Fruit fly (Drosophila melanogaster) whole organism, prepupa: Measurements from ENCODE around the gene EndoU.

Source experiments
- Blimp-1 ChIP-seq: fragments of 200-800 bp; sonication (Bioruptor generic); optimal IDR thresholded peaks from 3 replicates; lab custom pipeline; 2017; ENCODE audit warnings: missing biosample characterization, missing genetic modification characterization, mild to moderate bottlenecking, moderate library complexity, missing genetic modification reagents
- CG10631 ChIP-seq: fragments of 200-800 bp; sonication (Bioruptor generic); optimal IDR thresholded peaks from 2 replicates; lab custom pipeline; 2016; ENCODE audit warnings: missing biosample characterization, missing genetic modification characterization
- CG10669 ChIP-seq: fragments of 200-800 bp; sonication (Bioruptor generic); optimal IDR thresholded peaks from 3 replicates; lab custom pipeline; 2018; ENCODE audit warnings: missing biosample characterization, mild to moderate bottlenecking, missing genetic modification characterization, moderate library complexity
- CG11294 ChIP-seq: fragments of 200-800 bp; sonication (Bioruptor generic); IDR thresholded peaks from 2 replicates; pipeline ENCODE4 v1.3.6; 2022; ENCODE audit warnings: missing biosample characterization, missing genetic modification characterization
- CG11762 ChIP-seq: fragments of 200-800 bp; sonication (Bioruptor generic); optimal IDR thresholded peaks from 3 replicates; lab custom pipeline; 2016; ENCODE audit warnings: missing biosample characterization, missing genetic modification characterization; ENCODE audit not compliant: insufficient read depth
- CG15336 ChIP-seq: fragments of 200-800 bp; sonication (Bioruptor generic); IDR thresholded peaks from 2 replicates; pipeline ENCODE4 v1.3.6; 2022; ENCODE audit warnings: missing biosample characterization, missing genetic modification characterization
- CG1621 ChIP-seq: fragments of 200-800 bp; sonication (Bioruptor generic); optimal IDR thresholded peaks from 3 replicates; lab custom pipeline; 2018; ENCODE audit warnings: missing biosample characterization, mild to moderate bottlenecking, missing genetic modification characterization
- CG16779 ChIP-seq: fragments of 200-800 bp; sonication (Bioruptor generic); optimal IDR thresholded peaks from 3 replicates; lab custom pipeline; 2017; ENCODE audit warnings: missing biosample characterization, mild to moderate bottlenecking, missing genetic modification characterization
- CG3032 ChIP-seq: fragments of 200-800 bp; optimal IDR thresholded peaks from 2 replicates; lab custom pipeline; 2019; ENCODE audit warnings: missing biosample characterization, mild to moderate bottlenecking, missing genetic modification characterization, moderate library complexity
- CG31627 ChIP-seq: fragments of 200-800 bp; sonication (Bioruptor generic); optimal IDR thresholded peaks from 3 replicates; lab custom pipeline; 2016; ENCODE audit warnings: missing biosample characterization, missing genetic modification characterization
- CG32006 ChIP-seq: fragments of 200-800 bp; sonication (Bioruptor generic); optimal IDR thresholded peaks from 3 replicates; lab custom pipeline; 2017; ENCODE audit warnings: missing biosample characterization, mild to moderate bottlenecking, missing genetic modification characterization
- CG6163 ChIP-seq: fragments of 200-800 bp; sonication (Bioruptor generic); IDR thresholded peaks from 3 replicates; pipeline ENCODE4 v1.3.6; 2022; ENCODE audit warnings: missing biosample characterization, missing genetic modification characterization
- CG6276 ChIP-seq: fragments of 200-800 bp; sonication (Bioruptor generic); optimal IDR thresholded peaks from 2 replicates; lab custom pipeline; 2017; ENCODE audit warnings: missing biosample characterization, mild to moderate bottlenecking, missing genetic modification characterization
- CG6792 ChIP-seq: fragments of 200-800 bp; sonication (Bioruptor generic); optimal IDR thresholded peaks from 3 replicates; lab custom pipeline; 2016; ENCODE audit warnings: missing biosample characterization, missing genetic modification characterization
- CG6808 ChIP-seq: fragments of 200-800 bp; sonication (Bioruptor generic); optimal IDR thresholded peaks from 3 replicates; lab custom pipeline; 2017; ENCODE audit warnings: missing biosample characterization, missing genetic modification characterization, mild to moderate bottlenecking, moderate library complexity, missing genetic modification reagents
- CG6854 ChIP-seq: fragments of 200-800 bp; sonication (Bioruptor generic); optimal IDR thresholded peaks from 2 replicates; lab custom pipeline; 2017; ENCODE audit warnings: missing biosample characterization, mild to moderate bottlenecking, missing genetic modification characterization
- CG7368 ChIP-seq: fragments of 200-800 bp; sonication (Bioruptor generic); optimal IDR thresholded peaks from 3 replicates; lab custom pipeline; 2016; ENCODE audit warnings: missing biosample characterization, missing genetic modification characterization
- CG8319 ChIP-seq: fragments of 200-800 bp; sonication (Bioruptor generic); optimal IDR thresholded peaks from 3 replicates; lab custom pipeline; 2016; ENCODE audit warnings: missing biosample characterization, missing genetic modification characterization
- CG8632 ChIP-seq: fragments of 200-800 bp; sonication (Bioruptor generic); optimal IDR thresholded peaks from 3 replicates; lab custom pipeline; 2016; ENCODE audit warnings: missing biosample characterization, missing genetic modification characterization
- CG9139 ChIP-seq: fragments of 200-800 bp; sonication (Bioruptor generic); optimal IDR thresholded peaks from 3 replicates; lab custom pipeline; 2017; ENCODE audit warnings: missing biosample characterization, mild to moderate bottlenecking, missing genetic modification characterization
- Eip75B ChIP-seq: fragments of 200-800 bp; sonication (Bioruptor generic); optimal IDR thresholded peaks from 3 replicates; lab custom pipeline; 2016; ENCODE audit warnings: missing biosample characterization, missing genetic modification characterization
- Eip78C ChIP-seq: fragments of 200-800 bp; sonication (Bioruptor generic); peaks from one replicate; lab custom pipeline; 2016; ENCODE audit warnings: missing biosample characterization, missing genetic modification characterization
- Eip93F ChIP-seq: fragments of 200-800 bp; sonication (Bioruptor generic); optimal IDR thresholded peaks from 2 replicates; lab custom pipeline; 2016; ENCODE audit warnings: missing biosample characterization, mild to moderate bottlenecking, missing genetic modification characterization
- Ets21C ChIP-seq: fragments of 200-800 bp; sonication (Bioruptor generic); optimal IDR thresholded peaks from 3 replicates; lab custom pipeline; 2016; ENCODE audit warnings: missing biosample characterization, missing genetic modification characterization
- Ets96B ChIP-seq: fragments of 200-800 bp; optimal IDR thresholded peaks from 2 replicates; lab custom pipeline; 2019; ENCODE audit warnings: missing biosample characterization, mild to moderate bottlenecking, missing genetic modification characterization, moderate library complexity
- Gug ChIP-seq: fragments of 200-800 bp; sonication (Bioruptor generic); IDR thresholded peaks from 2 replicates; pipeline ENCODE4 v1.3.6; 2022; ENCODE audit warnings: missing biosample characterization, missing genetic modification characterization
- Hr38 ChIP-seq: sonication (Bioruptor generic); optimal IDR thresholded peaks from 2 replicates; lab custom pipeline; 2016; ENCODE audit warnings: missing biosample characterization, missing genetic modification characterization
- Hr39 ChIP-seq: fragments of 200-800 bp; sonication (Bioruptor generic); optimal IDR thresholded peaks from 2 replicates; lab custom pipeline; 2016; ENCODE audit warnings: missing biosample characterization, missing genetic modification characterization
- Hr4 ChIP-seq: fragments of 200-800 bp; sonication (Bioruptor generic); optimal IDR thresholded peaks from 3 replicates; lab custom pipeline; 2016; ENCODE audit warnings: missing biosample characterization, missing genetic modification characterization
- Lpt ChIP-seq: fragments of 200-800 bp; sonication (Bioruptor generic); optimal IDR thresholded peaks from 3 replicates; lab custom pipeline; 2016; ENCODE audit warnings: missing biosample characterization, missing genetic modification characterization
- Met ChIP-seq: fragments of 200-800 bp; sonication (Bioruptor generic); optimal IDR thresholded peaks from 3 replicates; lab custom pipeline; 2016; ENCODE audit warnings: missing biosample characterization, missing genetic modification characterization
- OdsH ChIP-seq: fragments of 200-800 bp; sonication (Bioruptor generic); optimal IDR thresholded peaks from 3 replicates; lab custom pipeline; 2016; ENCODE audit warnings: missing biosample characterization, missing genetic modification characterization
- Smox ChIP-seq: fragments of 200-800 bp; sonication (Bioruptor generic); optimal IDR thresholded peaks from 3 replicates; lab custom pipeline; 2016; ENCODE audit warnings: missing biosample characterization, missing genetic modification characterization
- Sox102F ChIP-seq: fragments of 200-800 bp; sonication (Bioruptor generic); optimal IDR thresholded peaks from 2 replicates; lab custom pipeline; 2016; ENCODE audit warnings: missing biosample characterization, mild to moderate bottlenecking, missing genetic modification characterization
- Sox14 ChIP-seq: fragments of 200-800 bp; sonication (Bioruptor generic); optimal IDR thresholded peaks from 3 replicates; lab custom pipeline; 2016; ENCODE audit warnings: missing biosample characterization, missing genetic modification characterization
- Sox15 ChIP-seq: fragments of 200-800 bp; sonication (Bioruptor generic); optimal IDR thresholded peaks from 3 replicates; lab custom pipeline; 2016; ENCODE audit warnings: missing biosample characterization, missing genetic modification characterization
- achi ChIP-seq: fragments of 200-800 bp; sonication (Bioruptor generic); optimal IDR thresholded peaks from 3 replicates; lab custom pipeline; 2016; ENCODE audit warnings: missing biosample characterization, missing genetic modification characterization
- acj6 ChIP-seq: fragments of 200-800 bp; sonication (Bioruptor generic); optimal IDR thresholded peaks from 3 replicates; lab custom pipeline; 2016; ENCODE audit warnings: missing biosample characterization, missing genetic modification characterization
- cyc ChIP-seq: fragments of 200-800 bp; sonication (Bioruptor generic); optimal IDR thresholded peaks from 3 replicates; lab custom pipeline; 2016; ENCODE audit warnings: missing biosample characterization, missing genetic modification characterization
- dac ChIP-seq: fragments of 200-800 bp; sonication (Bioruptor generic); optimal IDR thresholded peaks from 2 replicates; lab custom pipeline; 2017; ENCODE audit warnings: missing biosample characterization, mild to moderate bottlenecking, missing genetic modification characterization
- dsx ChIP-seq: fragments of 200-800 bp; optimal IDR thresholded peaks from 3 replicates; lab custom pipeline; 2019; ENCODE audit warnings: missing biosample characterization, mild to moderate bottlenecking, missing genetic modification characterization, moderate library complexity; ENCODE audit not compliant: poor library complexity, severe bottlenecking
- esn ChIP-seq: fragments of 200-800 bp; sonication (Bioruptor generic); optimal IDR thresholded peaks from 2 replicates; lab custom pipeline; 2016; ENCODE audit warnings: missing biosample characterization, mild to moderate bottlenecking, missing genetic modification characterization, moderate library complexity
- fkh ChIP-seq: fragments of 200-800 bp; sonication (Bioruptor generic); optimal IDR thresholded peaks from 3 replicates; lab custom pipeline; 2017; ENCODE audit warnings: missing biosample characterization, mild to moderate bottlenecking, missing genetic modification characterization, moderate library complexity
- lz ChIP-seq: fragments of 200-800 bp; sonication (Bioruptor generic); optimal IDR thresholded peaks from 3 replicates; lab custom pipeline; 2016; ENCODE audit warnings: missing biosample characterization, missing genetic modification characterization
- net ChIP-seq: fragments of 200-800 bp; sonication (Bioruptor generic); optimal IDR thresholded peaks from 3 replicates; lab custom pipeline; 2016; ENCODE audit warnings: missing biosample characterization, missing genetic modification characterization
- pdm3 ChIP-seq: fragments of 200-800 bp; sonication (Bioruptor generic); optimal IDR thresholded peaks from 3 replicates; lab custom pipeline; 2016; ENCODE audit warnings: missing biosample characterization, missing genetic modification characterization
- salr ChIP-seq, 2 experiments: fragments of 200-800 bp; sonication (Bioruptor generic); optimal IDR thresholded peaks; 3 replicates each; lab custom pipeline; 2016 to 2018; ENCODE audit warnings: missing biosample characterization in 2 of 2, missing genetic modification characterization in 2 of 2, mild to moderate bottlenecking in 1 of 2
- spab ChIP-seq: fragments of 200-800 bp; sonication (Bioruptor generic); optimal IDR thresholded peaks from 2 replicates; lab custom pipeline; 2017; ENCODE audit warnings: missing biosample characterization, mild to moderate bottlenecking, missing genetic modification characterization, missing genetic modification reagents
- ss ChIP-seq, 2 experiments: fragments of 200-800 bp; sonication (Bioruptor generic); optimal IDR thresholded peaks; 2 replicates in 1 of 2; 3 replicates in 1 of 2; lab custom pipeline; 2017 to 2018; ENCODE audit warnings: mild to moderate bottlenecking in 2 of 2, missing biosample characterization in 2 of 2, missing genetic modification characterization in 2 of 2, moderate library complexity in 1 of 2
- svp ChIP-seq: fragments of 200-800 bp; sonication (Bioruptor generic); peaks from one replicate; lab custom pipeline; 2016; ENCODE audit warnings: missing biosample characterization, missing genetic modification characterization
- topi ChIP-seq: fragments of 200-800 bp; sonication (Bioruptor generic); optimal IDR thresholded peaks from 3 replicates; lab custom pipeline; 2016; ENCODE audit warnings: missing biosample characterization, missing genetic modification characterization
- vri ChIP-seq: fragments of 200-800 bp; sonication (Bioruptor generic); optimal IDR thresholded peaks from 3 replicates; lab custom pipeline; 2016; ENCODE audit warnings: missing biosample characterization, mild to moderate bottlenecking, missing genetic modification characterization

Gene EndoU

dm6 chr3R:15898302-15898701 lies 9.9 kb upstream of the EndoU start:
- peak; percentile 11 for TF ChIP-seq Hr4 (GFP tag; lab: Kevin White, UChicago)
- no peak for TF ChIP-seq ss (GFP tag; optimal IDR thresholded peaks at IDR 0.05; lab: Kevin White, UChicago)
- TF ChIP-seq CG6808 (GFP tag; lab: Kevin White, UChicago) = no peak
- no peak for TF ChIP-seq CG16779 (tag; lab: Kevin White, UChicago)
- peak; percentile 20 for TF ChIP-seq Smox (GFP tag; lab: Kevin White, UChicago)
- TF ChIP-seq esn (GFP tag; lab: Kevin White, UChicago) = peak; percentile 22
- TF ChIP-seq OdsH (GFP tag; lab: Kevin White, UChicago) = peak; percentile 22
- no peak for TF ChIP-seq vri (GFP tag; lab: Kevin White, UChicago)
- TF ChIP-seq Eip78C (GFP tag; lab: Kevin White, UChicago) = peak; percentile 74
- TF ChIP-seq Sox14 (GFP tag; lab: Kevin White, UChicago) = no peak
- no peak for TF ChIP-seq CG7368
- no peak for TF ChIP-seq Sox102F (GFP tag; lab: Kevin White, UChicago)
- TF ChIP-seq acj6 = peak; percentile 5
- no peak for TF ChIP-seq Gug (GFP tag; lab: Robert Waterston, UW)
- TF ChIP-seq Ets21C (GFP tag; lab: Kevin White, UChicago) = no peak
- TF ChIP-seq Eip93F (GFP tag; lab: Kevin White, UChicago) = no peak
- TF ChIP-seq lz (GFP tag; lab: Kevin White, UChicago) = no peak
- no peak for TF ChIP-seq dac
- no peak for TF ChIP-seq Lpt (GFP tag; lab: Kevin White, UChicago)
- TF ChIP-seq Blimp-1 (GFP tag; lab: Kevin White, UChicago) = no peak
- TF ChIP-seq spab (GFP tag; lab: Kevin White, UChicago) = no peak
- TF ChIP-seq CG10631 (GFP tag; lab: Kevin White, UChicago) = peak; percentile 31
- no peak for TF ChIP-seq Hr38 (GFP tag; lab: Kevin White, UChicago)
- no peak for TF ChIP-seq Sox15 (GFP tag; lab: Kevin White, UChicago)
- no peak for TF ChIP-seq CG6854 (GFP tag; lab: Kevin White, UChicago)
- no peak for TF ChIP-seq CG1621 (tag; lab: Kevin White, UChicago)
- peak; percentile 12 for TF ChIP-seq Met
- TF ChIP-seq salr (GFP tag; optimal IDR thresholded peaks at IDR 0.05; lab: Kevin White, UChicago) = peak in 1 of 2 experiments; percentile 13
- TF ChIP-seq CG9139 = no peak
- no peak for TF ChIP-seq CG8319 (GFP tag; lab: Kevin White, UChicago)
- TF ChIP-seq CG15336 (GFP tag; lab: Robert Waterston, UW) = 0 out of 2 replicates have a peak, but pooled peaks have one; percentile 37
- TF ChIP-seq CG6276 = no peak
- TF ChIP-seq CG6792 (GFP tag; lab: Kevin White, UChicago) = no peak
- TF ChIP-seq net (GFP tag; lab: Kevin White, UChicago) = no peak
- TF ChIP-seq Eip75B (GFP tag; lab: Kevin White, UChicago) = peak; percentile 4
- peak; percentile 72 for TF ChIP-seq svp (GFP tag; lab: Kevin White, UChicago)
- no peak for TF ChIP-seq CG11294 (GFP tag; lab: Robert Waterston, UW)
- no peak for TF ChIP-seq CG3032
- TF ChIP-seq dsx (GFP tag; lab: Kevin White, UChicago) = no peak
- TF ChIP-seq pdm3 = no peak
- no peak for TF ChIP-seq CG31627
- no peak for TF ChIP-seq CG8632 (GFP tag; lab: Kevin White, UChicago)
- no peak for TF ChIP-seq achi (GFP tag; lab: Kevin White, UChicago)
- TF ChIP-seq cyc (GFP tag; lab: Kevin White, UChicago) = no peak
- TF ChIP-seq Ets96B = peak; percentile 25
- TF ChIP-seq Hr39 (GFP tag; lab: Kevin White, UChicago) = peak; percentile 10
- no peak for TF ChIP-seq CG6163 (GFP tag; lab: Robert Waterston, UW)
- TF ChIP-seq CG11762 (GFP tag; lab: Kevin White, UChicago) = no peak
- no peak for TF ChIP-seq CG10669 (GFP tag; lab: Kevin White, UChicago)
- TF ChIP-seq CG32006 (GFP tag; lab: Kevin White, UChicago) = peak; percentile 43
- TF ChIP-seq fkh (GFP tag; lab: Kevin White, UChicago) = no peak
- no peak for TF ChIP-seq topi (GFP tag; lab: Kevin White, UChicago)
